Fruit fly (Drosophila melanogaster) whole organism, prepupa: ENCODE measurements around the gene RhoGAP15B.

Experiments
- CG11902 ChIP-seq: fragments of 200-800 bp; sonication (Bioruptor generic); optimal IDR thresholded peaks from 3 replicates; lab custom pipeline; 2016; ENCODE audit warnings: missing biosample characterization, missing genetic modification characterization
- CG3032 ChIP-seq: fragments of 200-800 bp; optimal IDR thresholded peaks from 2 replicates; lab custom pipeline; 2019; ENCODE audit warnings: missing biosample characterization, mild to moderate bottlenecking, missing genetic modification characterization, moderate library complexity
- CG34406 ChIP-seq: fragments of 200-800 bp; sonication (Bioruptor generic); optimal IDR thresholded peaks from 3 replicates; lab custom pipeline; 2016; ENCODE audit warnings: missing biosample characterization, missing genetic modification characterization
- CG6792 ChIP-seq: fragments of 200-800 bp; sonication (Bioruptor generic); optimal IDR thresholded peaks from 3 replicates; lab custom pipeline; 2016; ENCODE audit warnings: missing biosample characterization, missing genetic modification characterization
- Smox ChIP-seq: fragments of 200-800 bp; sonication (Bioruptor generic); optimal IDR thresholded peaks from 3 replicates; lab custom pipeline; 2016; ENCODE audit warnings: missing biosample characterization, missing genetic modification characterization
- Sox102F ChIP-seq: fragments of 200-800 bp; sonication (Bioruptor generic); optimal IDR thresholded peaks from 2 replicates; lab custom pipeline; 2016; ENCODE audit warnings: missing biosample characterization, mild to moderate bottlenecking, missing genetic modification characterization
- lz ChIP-seq: fragments of 200-800 bp; sonication (Bioruptor generic); optimal IDR thresholded peaks from 3 replicates; lab custom pipeline; 2016; ENCODE audit warnings: missing biosample characterization, missing genetic modification characterization

DNA sequence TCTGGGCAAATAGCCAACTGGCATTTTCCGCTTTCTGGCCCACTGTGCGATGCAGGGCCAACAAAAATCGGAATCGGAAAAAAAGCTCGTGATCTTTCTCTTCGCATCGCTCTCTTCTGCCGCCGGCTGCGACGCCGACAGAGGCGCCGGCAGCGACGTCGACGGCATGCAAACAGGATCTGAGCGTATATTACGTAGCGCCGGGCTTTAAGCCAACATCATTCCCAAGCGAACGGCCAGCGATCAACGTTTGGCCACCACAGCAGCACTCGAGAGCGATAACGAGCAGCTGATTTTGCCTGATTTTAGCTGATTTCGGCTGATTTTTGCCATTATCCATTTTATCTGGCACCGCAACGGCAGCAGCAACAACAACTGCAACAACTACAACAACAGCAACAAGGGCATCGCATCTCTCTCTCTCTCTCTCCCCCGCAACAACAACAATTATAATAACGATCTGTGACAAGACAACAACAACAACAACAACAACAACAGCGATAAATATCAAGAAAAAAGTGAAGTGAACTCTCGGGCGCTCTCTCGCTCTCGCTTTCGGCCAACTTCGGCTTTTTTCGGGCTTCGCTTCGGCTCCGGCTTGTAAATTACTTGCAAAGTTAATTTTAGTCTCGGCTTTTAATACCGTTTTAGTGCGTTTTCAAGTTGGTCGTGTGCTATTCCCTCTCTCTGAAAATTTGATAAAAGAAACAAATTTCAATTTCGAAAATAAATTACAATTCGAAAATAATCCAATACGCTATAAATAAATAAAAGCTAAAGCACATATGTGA is 29.9 kb upstream of the RhoGAP15B start, which contains the start of gene CG4928:
- TF ChIP-seq Smox (GFP tag; lab: Kevin White, UChicago) (no peak), CG6792 (GFP tag; lab: Kevin White, UChicago) (no peak), Sox102F (GFP tag; lab: Kevin White, UChicago) (no peak), CG34406 (GFP tag; lab: Kevin White, UChicago) (no peak), CG11902 (no peak), lz (GFP tag; lab: Kevin White, UChicago) (no peak), CG3032 (tag; lab: Kevin White, UChicago) (no peak)
